Worm (Caenorhabditis elegans): Measurements from ENCODE around the gene clec-257.

DNA sequence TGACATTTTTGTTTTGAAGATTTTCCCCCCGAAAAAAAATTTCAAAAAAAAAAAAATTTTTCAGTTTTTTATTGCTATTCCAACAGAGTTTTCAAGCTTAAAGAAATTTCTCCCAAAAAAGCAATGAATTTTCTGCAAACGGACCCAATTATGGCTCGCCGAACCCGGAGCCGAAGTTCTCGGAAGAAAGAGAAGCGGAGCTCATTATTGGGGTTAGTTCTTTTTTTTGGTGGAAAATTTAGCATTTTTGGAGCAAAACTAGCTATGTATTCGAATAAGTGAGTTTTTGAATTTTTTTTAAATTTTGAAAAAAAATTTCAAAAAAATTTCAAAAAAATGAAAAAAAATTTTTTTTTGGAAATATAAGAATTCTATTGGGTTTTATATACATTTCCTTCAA lies 46.8 kb downstream of the clec-257 start, which contains the start of gene ncs-5:
- TF ChIP-seq ham-2 (GFP tag; optimal IDR thresholded peaks at IDR 0.05): no peak
- no peak for TF ChIP-seq ceh-39 (tag; optimal IDR thresholded peaks at IDR 0.05)
- TF ChIP-seq ceh-83 (GFP tag; optimal IDR thresholded peaks at IDR 0.05): no peak
- TF ChIP-seq unc-62 (GFP tag; optimal IDR thresholded peaks at IDR 0.05): no peak
- TF ChIP-seq elt-1 (tag; optimal IDR thresholded peaks at IDR 0.05; ENCODE audit: borderline replicate concordance, insufficient read depth): no peak
- TF ChIP-seq sem-2 (GFP tag; optimal IDR thresholded peaks at IDR 0.05): no peak
- no peak for TF ChIP-seq ztf-11 (tag; optimal IDR thresholded peaks at IDR 0.05)
- TF ChIP-seq nhr-2 (tag; optimal IDR thresholded peaks at IDR 0.05): no peak
- no peak for TF ChIP-seq M03D4.4 (tag; optimal IDR thresholded peaks at IDR 0.05)
- no peak for TF ChIP-seq nhr-12 (tag; optimal IDR thresholded peaks at IDR 0.05)
- no peak for TF ChIP-seq ces-1 (GFP tag; optimal IDR thresholded peaks at IDR 0.05)
- TF ChIP-seq blmp-1 (tag; optimal IDR thresholded peaks at IDR 0.05): no peak

All from whole organism, mixed stage, embryonic.